Fruit fly (Drosophila melanogaster) whole organism, embryonic: ENCODE measurements around the gene mRpL13.

Source experiments
- CG10543 ChIP-seq: fragments of 200-800 bp; sonication (Bioruptor generic); optimal IDR thresholded peaks from 3 replicates; lab custom pipeline; 2017; ENCODE audit warnings: missing biosample characterization, mild to moderate bottlenecking, missing genetic modification characterization, moderate library complexity
- CG11247 ChIP-seq: fragments of 200-800 bp; sonication (Bioruptor generic); IDR thresholded peaks from 2 replicates; pipeline ENCODE4 v1.3.6; 2022; ENCODE audit warnings: missing biosample characterization, missing genetic modification characterization
- CG11695 ChIP-seq: fragments of 200-800 bp; sonication (Bioruptor generic); IDR thresholded peaks from 3 replicates; pipeline ENCODE4 v1.3.6; 2022; ENCODE audit warnings: missing biosample characterization, missing genetic modification characterization
- CG12155 ChIP-seq: fragments of 200-800 bp; sonication (Bioruptor generic); optimal IDR thresholded peaks from 3 replicates; lab custom pipeline; 2016; ENCODE audit warnings: missing biosample characterization, missing genetic modification characterization
- CG12659 ChIP-seq: fragments of 200-800 bp; sonication (Bioruptor generic); optimal IDR thresholded peaks from 3 replicates; lab custom pipeline; 2017; ENCODE audit warnings: mild to moderate bottlenecking, missing biosample characterization, missing genetic modification reagents, missing genetic modification characterization
- CG12942 ChIP-seq: fragments of 200-800 bp; sonication (Bioruptor generic); optimal IDR thresholded peaks from 3 replicates; lab custom pipeline; 2016; ENCODE audit warnings: missing biosample characterization, missing genetic modification characterization
- CG13296 ChIP-seq: fragments of 200-800 bp; sonication (Bioruptor generic); optimal IDR thresholded peaks from 3 replicates; lab custom pipeline; 2018; ENCODE audit warnings: missing biosample characterization, mild to moderate bottlenecking, missing genetic modification characterization
- CG15514 ChIP-seq: fragments of 200-800 bp; sonication (Bioruptor generic); optimal IDR thresholded peaks from 3 replicates; lab custom pipeline; 2017; ENCODE audit warnings: missing biosample characterization, missing genetic modification characterization, mild to moderate bottlenecking, moderate library complexity, missing genetic modification reagents
- CG17802 ChIP-seq: fragments of 200-800 bp; sonication (Bioruptor generic); optimal IDR thresholded peaks from 2 replicates; lab custom pipeline; 2018; ENCODE audit warnings: missing biosample characterization, mild to moderate bottlenecking, missing genetic modification characterization, moderate library complexity
- CG2129 ChIP-seq: fragments of 200-800 bp; sonication (Bioruptor generic); IDR thresholded peaks from 2 replicates; pipeline ENCODE4 v1.3.6; 2022; ENCODE audit warnings: missing biosample characterization, missing genetic modification characterization; ENCODE audit not compliant: partially characterized antibody
- CG30403 ChIP-seq: fragments of 200-800 bp; sonication (Bioruptor generic); optimal IDR thresholded peaks from 3 replicates; lab custom pipeline; 2016; ENCODE audit warnings: missing biosample characterization, missing genetic modification characterization
- CG30431 ChIP-seq: fragments of 200-800 bp; sonication (Bioruptor generic); optimal IDR thresholded peaks from 2 replicates; lab custom pipeline; 2017; ENCODE audit warnings: missing biosample characterization, missing genetic modification characterization
- CG5245 ChIP-seq: fragments of 200-800 bp; sonication (Bioruptor generic); optimal IDR thresholded peaks from 3 replicates; lab custom pipeline; 2016; ENCODE audit warnings: missing biosample characterization, missing genetic modification characterization
- CG7372 ChIP-seq: fragments of 200-800 bp; sonication (Bioruptor generic); IDR thresholded peaks from 2 replicates; pipeline ENCODE4 v1.3.6; 2022; ENCODE audit warnings: missing biosample characterization, missing genetic modification characterization
- CG7928 ChIP-seq: fragments of 200-800 bp; sonication (Bioruptor generic); optimal IDR thresholded peaks from 2 replicates; lab custom pipeline; 2017; ENCODE audit warnings: missing biosample characterization, mild to moderate bottlenecking, missing genetic modification characterization
- CG8290 ChIP-seq, 3 experiments: fragments of 200-800 bp; sonication (Bioruptor generic); optimal IDR thresholded peaks; 2 replicates each; lab custom pipeline; 2016 to 2019; ENCODE audit warnings: missing biosample characterization in 3 of 3, missing genetic modification characterization in 3 of 3, mild to moderate bottlenecking in 2 of 3, moderate library complexity in 1 of 3
- CG8944 ChIP-seq: fragments of 200-800 bp; sonication (Bioruptor generic); optimal IDR thresholded peaks from 3 replicates; lab custom pipeline; 2016; ENCODE audit warnings: missing biosample characterization, missing genetic modification characterization
- CG9727 ChIP-seq: fragments of 200-800 bp; sonication (Bioruptor generic); optimal IDR thresholded peaks from 3 replicates; lab custom pipeline; 2017; ENCODE audit warnings: missing biosample characterization, mild to moderate bottlenecking, missing genetic modification characterization
- Chrac-16 ChIP-seq: fragments of 200-800 bp; sonication (Bioruptor generic); optimal IDR thresholded peaks from 3 replicates; lab custom pipeline; 2016; ENCODE audit warnings: missing biosample characterization, missing genetic modification characterization
- ERR ChIP-seq: fragments of 200-800 bp; sonication (Bioruptor generic); optimal IDR thresholded peaks from 2 replicates; lab custom pipeline; 2016; ENCODE audit warnings: missing biosample characterization, missing genetic modification characterization
- Hey ChIP-seq: fragments of 200-800 bp; sonication (Bioruptor generic); optimal IDR thresholded peaks from 3 replicates; lab custom pipeline; 2018; ENCODE audit warnings: missing biosample characterization, mild to moderate bottlenecking, missing genetic modification characterization
- Meics ChIP-seq: fragments of 200-800 bp; sonication (Bioruptor generic); optimal IDR thresholded peaks from 2 replicates; lab custom pipeline; 2017; ENCODE audit warnings: missing biosample characterization, mild to moderate bottlenecking, missing genetic modification characterization
- Myb ChIP-seq: fragments of 200-800 bp; sonication (Bioruptor generic); optimal IDR thresholded peaks from 2 replicates; lab custom pipeline; 2016; ENCODE audit warnings: missing biosample characterization, missing genetic modification characterization
- Sry-δ ChIP-seq: fragments of 200-800 bp; sonication (Bioruptor generic); optimal IDR thresholded peaks from 2 replicates; lab custom pipeline; 2016; ENCODE audit warnings: missing biosample characterization, missing genetic modification characterization
- Tbp ChIP-seq: fragments of >200 bp; optimal IDR thresholded peaks from 2 replicates; lab custom pipeline; 2018; ENCODE audit warnings: missing biosample characterization, missing genetic modification characterization
- Vsx1 ChIP-seq: fragments of 200-800 bp; sonication (Bioruptor generic); optimal IDR thresholded peaks from 2 replicates; lab custom pipeline; 2017; ENCODE audit warnings: missing biosample characterization, mild to moderate bottlenecking, missing genetic modification characterization, missing genetic modification reagents
- Xrp1 ChIP-seq: fragments of 200-800 bp; sonication (Bioruptor generic); IDR thresholded peaks from 2 replicates; pipeline ENCODE4 v1.3.6; 2022; ENCODE audit warnings: missing biosample characterization, missing genetic modification characterization
- bbx ChIP-seq: fragments of 200-800 bp; sonication (Bioruptor generic); IDR thresholded peaks from 2 replicates; pipeline ENCODE4 v1.3.6; 2022; ENCODE audit warnings: missing biosample characterization, missing genetic modification characterization; ENCODE audit not compliant: partially characterized antibody
- ewg ChIP-seq: fragments of 200-800 bp; sonication (Bioruptor generic); optimal IDR thresholded peaks from 3 replicates; lab custom pipeline; 2017; ENCODE audit warnings: mild to moderate bottlenecking, missing biosample characterization, missing genetic modification reagents, missing genetic modification characterization
- fd3F ChIP-seq: fragments of 200-800 bp; sonication (Bioruptor generic); optimal IDR thresholded peaks from 2 replicates; lab custom pipeline; 2018; ENCODE audit warnings: missing biosample characterization, mild to moderate bottlenecking, missing genetic modification characterization, moderate library complexity
- gsb-n ChIP-seq: fragments of 200-800 bp; sonication (Bioruptor generic); optimal IDR thresholded peaks from 3 replicates; lab custom pipeline; 2018; ENCODE audit warnings: missing biosample characterization, mild to moderate bottlenecking, missing genetic modification characterization
- hb ChIP-seq: fragments of 200-800 bp; sonication (Bioruptor generic); IDR thresholded peaks from 3 replicates; pipeline ENCODE4 v1.3.6; 2022; ENCODE audit warnings: missing biosample characterization, missing genetic modification characterization; ENCODE audit not compliant: partially characterized antibody
- lilli ChIP-seq: fragments of 200-800 bp; sonication (Bioruptor generic); optimal IDR thresholded peaks from 3 replicates; lab custom pipeline; 2016; ENCODE audit warnings: missing biosample characterization, missing genetic modification characterization
- lola ChIP-seq, 3 experiments: fragments of >200 bp in 2 of 3; fragments of 200-800 bp in 1 of 3; sonication (Bioruptor generic) in 1 of 3; optimal IDR thresholded peaks; 2 replicates each; lab custom pipeline; 2017 to 2019; ENCODE audit warnings: missing biosample characterization in 3 of 3, missing genetic modification characterization in 3 of 3, mild to moderate bottlenecking in 1 of 3, moderate library complexity in 1 of 3
- oc ChIP-seq: fragments of 200-800 bp; sonication (Bioruptor generic); optimal IDR thresholded peaks from 2 replicates; lab custom pipeline; 2018; ENCODE audit warnings: missing biosample characterization, mild to moderate bottlenecking, missing genetic modification characterization, moderate library complexity
- pb ChIP-seq: fragments of 200-800 bp; sonication (Bioruptor generic); optimal IDR thresholded peaks from 3 replicates; lab custom pipeline; 2016; ENCODE audit warnings: missing biosample characterization, missing genetic modification characterization
- phol ChIP-seq: fragments of 200-800 bp; sonication (Bioruptor generic); optimal IDR thresholded peaks from 3 replicates; lab custom pipeline; 2018; ENCODE audit warnings: missing biosample characterization, mild to moderate bottlenecking, missing genetic modification characterization, moderate library complexity
- pita ChIP-seq: fragments of 200-800 bp; sonication (Bioruptor generic); optimal IDR thresholded peaks from 2 replicates; lab custom pipeline; 2017; ENCODE audit warnings: missing biosample characterization, mild to moderate bottlenecking, missing genetic modification characterization
- pros ChIP-seq: fragments of 200-800 bp; sonication (Bioruptor generic); optimal IDR thresholded peaks from 3 replicates; lab custom pipeline; 2019; ENCODE audit warnings: missing biosample characterization, mild to moderate bottlenecking, missing genetic modification characterization, moderate library complexity
- psq ChIP-seq: fragments of 200-800 bp; sonication (Bioruptor generic); optimal IDR thresholded peaks from 2 replicates; lab custom pipeline; 2017; ENCODE audit warnings: missing biosample characterization, missing genetic modification characterization
- sc ChIP-seq, 3 experiments: fragments of >200 bp in 2 of 3; fragments of 200-800 bp in 1 of 3; sonication (Bioruptor generic) in 1 of 3; optimal IDR thresholded peaks; 2 replicates in 2 of 3; 3 replicates in 1 of 3; lab custom pipeline; 2017; ENCODE audit warnings: mild to moderate bottlenecking in 1 of 3, missing biosample characterization in 1 of 3, missing genetic modification characterization in 1 of 3, missing genetic modification reagents in 1 of 3
- so ChIP-seq: fragments of 200-800 bp; sonication (Bioruptor generic); IDR thresholded peaks from 3 replicates; pipeline ENCODE4 v1.3.6; 2022; ENCODE audit warnings: missing biosample characterization, missing genetic modification characterization
- stc ChIP-seq: fragments of 200-800 bp; sonication (Bioruptor generic); IDR thresholded peaks from 2 replicates; pipeline ENCODE4 v1.3.6; 2022; ENCODE audit warnings: missing biosample characterization, missing genetic modification characterization
- unpg ChIP-seq: fragments of 200-800 bp; sonication (Bioruptor generic); optimal IDR thresholded peaks from 3 replicates; lab custom pipeline; 2018; ENCODE audit warnings: missing biosample characterization, mild to moderate bottlenecking, missing genetic modification characterization, moderate library complexity
- vfl ChIP-seq: fragments of 200-800 bp; sonication (Bioruptor generic); optimal IDR thresholded peaks from 2 replicates; lab custom pipeline; 2016; ENCODE audit warnings: missing biosample characterization, missing genetic modification characterization
- vvl ChIP-seq: fragments of 200-800 bp; sonication (Bioruptor generic); IDR thresholded peaks from 2 replicates; pipeline ENCODE4 v1.3.6; 2022; ENCODE audit warnings: missing biosample characterization, missing genetic modification characterization
- zen ChIP-seq: fragments of 200-800 bp; sonication (Bioruptor generic); optimal IDR thresholded peaks from 3 replicates; lab custom pipeline; 2018; ENCODE audit warnings: missing biosample characterization, mild to moderate bottlenecking, missing genetic modification characterization, moderate library complexity

The mRpL13 gene

dm6 chr2L:18809486-18809885, 49.6 kb downstream of the mRpL13 start:
- peak; percentile 10 for TF ChIP-seq pros (GFP tag; lab: Kevin White, UChicago)
- no peak for TF ChIP-seq ewg (GFP tag; lab: Kevin White, UChicago)
- TF ChIP-seq gsb-n (tag; lab: Kevin White, UChicago), result peak; percentile 67
- TF ChIP-seq oc (tag; lab: Kevin White, UChicago), result peak; percentile 17
- TF ChIP-seq Hey (tag; lab: Kevin White, UChicago), result peak; percentile 62
- no peak for TF ChIP-seq CG13296

- no peak for TF ChIP-seq pb (GFP tag; lab: Kevin White, UChicago)
- TF ChIP-seq CG12155 (GFP tag; lab: Kevin White, UChicago), result no peak
- TF ChIP-seq so (GFP tag; lab: Robert Waterston, UW), result no peak
- TF ChIP-seq phol (tag; lab: Kevin White, UChicago), result peak; percentile 40
- TF ChIP-seq vfl (GFP tag; lab: Kevin White, UChicago), result no peak
- TF ChIP-seq Chrac-16, result peak; percentile 10
- no peak for TF ChIP-seq Myb
- no peak for TF ChIP-seq Meics
- TF ChIP-seq CG30403, result peak; percentile 31
- TF ChIP-seq CG10543 (GFP tag; lab: Kevin White, UChicago), result no peak
- no peak for TF ChIP-seq CG30431 (GFP tag; lab: Kevin White, UChicago)
- no peak for TF ChIP-seq CG8944 (GFP tag; lab: Kevin White, UChicago)
- peak; percentile 60 for TF ChIP-seq CG9727 (GFP tag; lab: Kevin White, UChicago)
- TF ChIP-seq CG12659 (GFP tag; lab: Kevin White, UChicago), result no peak
- TF ChIP-seq unpg (GFP tag; lab: Kevin White, UChicago), result peak; percentile 42
- peak; percentile 61 for TF ChIP-seq Xrp1
- TF ChIP-seq Vsx1 (GFP tag; lab: Kevin White, UChicago), result no peak
- TF ChIP-seq CG15514, result no peak
- no peak for TF ChIP-seq CG7372 (GFP tag; lab: Robert Waterston, UW)
- TF ChIP-seq CG2129 (GFP tag; lab: Robert Waterston, UW), result no peak
- TF ChIP-seq Tbp (GFP tag; lab: Kevin White, UChicago), result no peak
- no peak for TF ChIP-seq bbx (GFP tag; lab: Robert Waterston, UW)
- TF ChIP-seq CG17802, result no peak
- no peak for TF ChIP-seq stc (GFP tag; lab: Robert Waterston, UW)
- TF ChIP-seq lola (GFP tag; optimal IDR thresholded peaks at IDR 0.05; lab: Kevin White, UChicago), result peak in 1 of 3 experiments; percentile 43
- TF ChIP-seq CG11247 (GFP tag; lab: Robert Waterston, UW), result no peak
- TF ChIP-seq zen (tag; lab: Kevin White, UChicago), result peak; percentile 93
- no peak for TF ChIP-seq CG12942 (GFP tag; lab: Kevin White, UChicago)
- no peak for TF ChIP-seq sc (optimal IDR thresholded peaks at IDR 0.05; lab: Kevin White, UChicago)
- no peak for TF ChIP-seq sc (GFP tag; optimal IDR thresholded peaks at IDR 0.05; lab: Kevin White, UChicago)
- no peak for TF ChIP-seq CG5245 (GFP tag; lab: Kevin White, UChicago)
- no peak for TF ChIP-seq fd3F
- peak; percentile 16; the same call in 1 of the 2 replicates for TF ChIP-seq vvl (GFP tag; lab: Robert Waterston, UW)
- no peak for TF ChIP-seq psq
- TF ChIP-seq lilli (GFP tag; lab: Kevin White, UChicago), result peak; percentile 6
- TF ChIP-seq ERR (GFP tag; lab: Kevin White, UChicago), result no peak
- TF ChIP-seq hb (GFP tag; lab: Robert Waterston, UW), result no peak
- TF ChIP-seq pita (GFP tag; lab: Kevin White, UChicago), result no peak
- 0 out of 3 replicates have a peak, but pooled peaks have one; percentile 16 for TF ChIP-seq CG11695
- TF ChIP-seq Sry-δ (GFP tag; lab: Kevin White, UChicago), result no peak
- TF ChIP-seq CG8290 (GFP tag; optimal IDR thresholded peaks at IDR 0.05; lab: Kevin White, UChicago), result no peak
- TF ChIP-seq CG8290 (tag; optimal IDR thresholded peaks at IDR 0.05; lab: Kevin White, UChicago), result no peak
- no peak for TF ChIP-seq CG7928
Measured at dm6 chr2L:18808754-18809329, 50.2 kb downstream of the mRpL13 start.
